Worm (Caenorhabditis elegans): Measurements from ENCODE around the gene B0507.8.

- TF ChIP-seq med-1 (GFP tag; optimal IDR thresholded peaks at IDR 0.05; ENCODE audit: insufficient read depth) (no peak), T22C8.4 (GFP tag; IDR thresholded peaks at IDR 0.05) (no peak), ztf-29 (GFP tag; IDR thresholded peaks at IDR 0.05) (no peak)
Observed at ce11 chrV:8771599-8771998, 8.8 kb upstream of the B0507.8 start, which contains the start of gene srx-115.
